Worm (Caenorhabditis elegans): ENCODE measurements around the gene fbf-2.
A peak's percentile ranks its signal among the peaks of the same experiment; 100 is the strongest.

fbf-2 gene

DNA sequence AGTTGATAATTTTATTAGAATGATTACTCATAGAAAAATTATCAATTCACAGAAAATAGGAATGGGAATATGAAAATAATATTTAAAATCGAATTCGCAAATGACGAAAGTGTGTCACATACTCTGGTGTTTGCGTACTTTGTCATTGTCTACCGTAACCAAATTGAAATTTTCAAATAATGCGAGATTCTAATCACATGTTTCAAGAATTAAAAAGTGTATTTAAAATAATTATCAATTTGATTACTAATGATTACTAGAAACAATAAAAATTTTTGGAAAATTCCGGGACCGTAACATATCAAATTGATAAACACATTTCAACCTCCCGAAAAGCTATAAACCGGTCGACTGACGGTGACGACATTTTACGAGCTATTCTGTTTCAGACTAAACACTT, at the start of gene fbf-2, which contains the start of gene nspg-3:
Gene fbf-2, minus strand, starts transcription at position 101 of the 400 bp plus-strand sequence.
Gene nspg-3, plus strand, starts transcription at position 388 of the 400 bp plus-strand sequence.
- TF ChIP-seq ceh-14 (tag; optimal IDR thresholded peaks at IDR 0.05) (no peak), K09A11.1 (tag; optimal IDR thresholded peaks at IDR 0.05; ENCODE audit: insufficient read depth) (no peak), pha-4 (tag; optimal IDR thresholded peaks at IDR 0.05) (no peak), tbx-7 (tag; optimal IDR thresholded peaks at IDR 0.05) (no peak), pha-2 (tag; optimal IDR thresholded peaks at IDR 0.05) (no peak)

DNA sequence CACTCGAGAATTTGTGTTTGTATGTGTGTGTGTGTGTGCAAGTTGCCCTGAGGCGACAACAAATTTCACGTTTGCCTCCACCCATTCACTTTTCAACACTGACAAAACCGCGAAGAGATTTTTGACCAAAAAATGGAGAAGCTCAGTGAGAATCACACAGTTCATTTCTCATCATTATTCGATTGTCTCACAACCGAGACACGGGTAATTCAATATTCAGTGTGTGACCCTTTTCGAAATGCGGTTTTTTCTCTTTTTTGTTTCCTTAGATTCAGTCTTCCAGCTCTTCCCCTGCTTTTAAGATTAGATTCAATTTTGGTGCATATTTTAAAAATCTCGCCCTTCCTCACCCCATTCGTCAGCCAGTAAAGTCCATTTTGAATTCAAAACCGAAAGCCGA, 48.2 kb upstream of the fbf-2 start:
- TF ChIP-seq che-1 (tag; optimal IDR thresholded peaks at IDR 0.05) (no peak), F13H6.1 (tag; optimal IDR thresholded peaks at IDR 0.05) (no peak), dmd-4 (tag; optimal IDR thresholded peaks at IDR 0.05; ENCODE audit: borderline replicate concordance) (no peak), pha-4 (tag; optimal IDR thresholded peaks at IDR 0.05) (no peak), unc-42 (tag; optimal IDR thresholded peaks at IDR 0.05) (peak; percentile 69)

DNA sequence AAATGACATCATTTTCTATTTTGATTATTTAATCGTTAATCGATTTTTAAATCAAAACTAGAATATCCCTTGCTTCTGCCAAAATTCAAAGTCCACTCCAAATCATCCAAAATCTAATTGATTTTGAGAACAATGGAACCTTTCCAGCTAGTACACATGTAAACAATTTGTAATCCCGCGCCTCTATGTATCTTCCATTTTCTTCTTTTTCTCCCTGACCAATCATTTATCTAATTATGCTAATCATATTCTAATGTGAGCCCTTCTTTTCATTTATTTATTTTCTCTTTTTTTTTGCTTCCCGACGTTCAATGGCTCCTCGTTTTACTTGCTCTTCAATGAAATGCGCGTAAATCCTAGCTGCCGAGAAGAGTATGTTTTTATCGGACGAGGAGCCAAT, 46.9 kb upstream of the fbf-2 start:
- TF ChIP-seq nfya-1 (tag; optimal IDR thresholded peaks at IDR 0.05) (no peak), unc-42 (tag; optimal IDR thresholded peaks at IDR 0.05) (peak; percentile 71)

DNA sequence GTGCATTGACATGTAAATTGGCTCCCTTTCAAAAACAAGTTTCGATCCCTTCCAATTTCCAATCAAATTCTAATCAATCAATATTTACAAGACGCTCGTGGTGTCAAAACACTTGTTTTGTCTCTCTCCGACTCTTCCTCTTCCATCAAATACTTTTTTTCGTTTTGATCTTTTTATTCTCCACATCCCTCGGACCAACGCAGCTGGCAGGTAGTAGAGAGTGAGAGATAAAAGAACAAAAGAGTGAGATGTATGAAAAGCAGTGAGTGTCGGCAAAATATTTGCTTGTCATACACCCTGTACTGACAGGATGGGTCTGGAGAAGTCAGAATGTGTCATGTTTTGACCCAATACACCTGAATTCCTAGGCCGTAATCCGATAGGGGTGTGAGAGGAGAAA, 45.4 kb upstream of the fbf-2 start:
- TF ChIP-seq ceh-18 (tag; optimal IDR thresholded peaks at IDR 0.05) (peak; percentile 37), ceh-19 (GFP tag; optimal IDR thresholded peaks at IDR 0.05) (no peak), rnt-1 (tag; optimal IDR thresholded peaks at IDR 0.05) (peak; percentile 3), unc-55 (GFP tag; optimal IDR thresholded peaks at IDR 0.05) (peak; percentile 71)

DNA sequence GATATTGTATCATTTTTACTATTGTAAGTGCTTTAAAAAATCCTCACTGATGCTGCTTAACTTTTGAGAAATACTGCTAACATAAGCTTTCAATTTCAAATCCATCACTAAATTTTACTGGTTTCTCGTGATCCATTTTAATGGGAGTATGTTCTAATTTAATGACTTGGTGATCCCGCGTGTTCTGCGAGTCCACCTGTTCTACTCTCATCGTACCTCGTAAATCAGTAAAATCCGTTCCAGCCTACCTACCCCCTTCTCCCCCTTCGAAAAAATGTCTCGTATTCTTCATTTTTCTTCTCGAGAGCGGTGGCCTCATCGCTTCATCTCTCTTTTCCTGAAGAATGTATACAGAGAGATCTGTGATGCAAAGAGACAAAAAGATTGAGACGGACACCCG, 44.2 kb upstream of the fbf-2 start:
- TF ChIP-seq dmd-4 (tag; optimal IDR thresholded peaks at IDR 0.05; ENCODE audit: borderline replicate concordance) (no peak), ttx-3 (tag; optimal IDR thresholded peaks at IDR 0.05) (no peak), T23F11.4 (GFP tag; optimal IDR thresholded peaks at IDR 0.05) (no peak), ceh-14 (tag; optimal IDR thresholded peaks at IDR 0.05) (no peak), hlh-30 (tag; optimal IDR thresholded peaks at IDR 0.05; ENCODE audit: insufficient read depth) (no peak), sdc-2 (tag; optimal IDR thresholded peaks at IDR 0.05) (no peak), rnt-1 (tag; optimal IDR thresholded peaks at IDR 0.05) (no peak), Y22D7AL.16 (tag; optimal IDR thresholded peaks at IDR 0.05) (no peak)

DNA sequence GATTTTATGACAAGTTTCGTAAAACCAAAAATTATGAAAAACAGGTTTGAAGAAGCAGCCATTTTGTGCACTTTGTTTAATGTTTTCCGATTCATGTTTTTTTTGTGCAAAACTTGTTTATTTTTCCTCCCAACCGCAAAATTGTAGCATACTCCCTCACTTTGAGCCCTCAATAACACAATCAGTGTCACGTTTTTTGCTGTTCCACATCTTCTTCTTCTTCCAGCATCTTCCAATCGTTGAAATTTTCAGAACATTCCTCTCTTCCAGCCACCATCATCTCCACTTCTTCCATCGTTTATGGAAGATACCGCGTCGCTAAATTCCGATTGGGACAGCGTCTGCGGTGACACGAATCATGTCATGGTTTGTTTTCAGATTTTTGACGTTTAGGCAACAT, 41.3 kb upstream of the fbf-2 start, which contains the start of gene abts-3:
Gene abts-3, plus strand, starts transcription at position 301 of the 400 bp plus-strand sequence.
- TF ChIP-seq ceh-45 (GFP tag; IDR thresholded peaks at IDR 0.05) (no peak), ceh-48 (tag; optimal IDR thresholded peaks at IDR 0.05) (no peak), Y22D7AL.16 (tag; optimal IDR thresholded peaks at IDR 0.05) (no peak), K09A11.1 (tag; optimal IDR thresholded peaks at IDR 0.05; ENCODE audit: insufficient read depth) (no peak), ets-4 (tag; optimal IDR thresholded peaks at IDR 0.05) (no peak), ama-1 (optimal IDR thresholded peaks at IDR 0.05) (no peak), tbx-2 (tag; optimal IDR thresholded peaks at IDR 0.05) (no peak), dmd-4 (tag; optimal IDR thresholded peaks at IDR 0.05; ENCODE audit: borderline replicate concordance) (no peak), unc-55 (GFP tag; optimal IDR thresholded peaks at IDR 0.05) (no peak), syd-9 (tag; optimal IDR thresholded peaks at IDR 0.05) (no peak), fax-1 (tag; optimal IDR thresholded peaks at IDR 0.05) (no peak), hlh-8 (tag; optimal IDR thresholded peaks at IDR 0.05) (no peak), fkh-6 (tag; optimal IDR thresholded peaks at IDR 0.05) (no peak), mec-3 (tag; optimal IDR thresholded peaks at IDR 0.05; ENCODE audit: borderline replicate concordance) (no peak), ceh-18 (tag; optimal IDR thresholded peaks at IDR 0.05) (no peak), pag-3 (tag; optimal IDR thresholded peaks at IDR 0.05; ENCODE audit: borderline replicate concordance) (no peak), unc-42 (tag; optimal IDR thresholded peaks at IDR 0.05) (no peak), nhr-232 (tag; optimal IDR thresholded peaks at IDR 0.05) (no peak), che-1 (tag; optimal IDR thresholded peaks at IDR 0.05) (no peak), elt-4 (tag; optimal IDR thresholded peaks at IDR 0.05) (no peak)

Data from whole organism, late embryonic.